Worm (Caenorhabditis elegans) whole organism, early embryonic: ENCODE results near the gene ZK1086.2.

Experiments
- B0310.2 ChIP-seq: sonication (generic microtip); optimal IDR thresholded peaks from 2 replicates; lab custom pipeline; 2016; ENCODE audit warnings: mild to moderate bottlenecking, missing genetic modification characterization, missing compliant biosample characterization
- F13C5.2 ChIP-seq: sonication (generic microtip); optimal IDR thresholded peaks from 2 replicates; lab custom pipeline; 2017; ENCODE audit warnings: mild to moderate bottlenecking, missing genetic modification characterization, inconsistent platforms, missing compliant biosample characterization
- ama-1 ChIP-seq: fragments of 150-350 bp; optimal IDR thresholded peaks from 2 replicates; lab custom pipeline; 2014
- ceh-36 ChIP-seq: sonication (generic microtip); optimal IDR thresholded peaks from 2 replicates; lab custom pipeline; 2016; ENCODE audit warnings: missing genetic modification characterization, inconsistent platforms, missing compliant biosample characterization
- ets-7 ChIP-seq: sonication (generic microtip); optimal IDR thresholded peaks from 2 replicates; lab custom pipeline; 2016; ENCODE audit warnings: missing genotype, missing genetic modification characterization, missing compliant biosample characterization
- flt-1 ChIP-seq: fragments of 200-800 bp; sonication (Bioruptor generic); IDR thresholded peaks from 2 replicates; pipeline ENCODE4 v1.3.6; 2022; ENCODE audit warnings: missing genetic modification characterization, missing compliant biosample characterization
- hmg-4 ChIP-seq: fragments of 200-800 bp; sonication (Bioruptor generic); optimal IDR thresholded peaks from 2 replicates; lab custom pipeline; 2018; ENCODE audit warnings: mild to moderate bottlenecking, missing genetic modification characterization, missing compliant biosample characterization
- pes-1 ChIP-seq: fragments of 200-800 bp; sonication (Bioruptor generic); IDR thresholded peaks from 2 replicates; pipeline ENCODE4 v1.3.6; 2022; ENCODE audit warnings: missing genetic modification reagents, missing genetic modification characterization, missing compliant biosample characterization
- tbx-37 ChIP-seq: fragments of 200-800 bp; sonication (Bioruptor generic); conservative IDR thresholded peaks from 2 replicates; pipeline ENCODE4 v1.3.6; 2022; ENCODE audit warnings: missing genetic modification reagents, missing genetic modification characterization, missing compliant biosample characterization

DNA sequence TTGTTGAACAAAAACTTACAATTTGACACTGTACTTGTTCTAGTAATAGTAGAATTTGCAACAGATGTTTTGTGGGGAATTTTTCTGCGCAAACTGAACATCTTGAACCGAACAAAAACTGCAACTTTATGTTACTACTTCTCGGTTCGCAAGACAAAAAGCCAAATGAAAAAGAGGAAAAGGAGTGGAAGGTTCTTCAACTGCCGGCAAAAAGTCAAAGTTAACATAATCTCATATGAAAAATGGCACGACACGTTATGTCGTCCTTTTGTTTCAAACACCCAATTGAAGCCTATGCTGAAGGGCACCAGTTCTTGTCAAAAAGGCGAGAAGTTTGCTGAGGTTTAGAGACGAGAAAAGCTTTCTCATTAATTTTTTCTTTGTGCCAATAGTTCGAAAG is 30.1 kb upstream of the ZK1086.2 start, which contains the start of gene twk-23:
- TF ChIP-seq flt-1 (GFP tag; lab: Robert Waterston, UW) (no peak), ceh-36 (no peak), ets-7 (tag; lab: Kevin White, UChicago) (no peak), ama-1 (lab: Kevin White, UChicago) (no peak), B0310.2 (tag; lab: Kevin White, UChicago) (no peak), F13C5.2 (tag; lab: Kevin White, UChicago) (no peak), hmg-4 (GFP tag; lab: Kevin White, UChicago) (no peak), tbx-37 (GFP tag; lab: Robert Waterston, UW) (no peak), pes-1 (no peak)
